Worm (Caenorhabditis elegans) whole organism, L2 larva: ENCODE measurements around the gene tba-9.

ENCODE experiments used
- ama-1 ChIP-seq: fragments of 150-350 bp; optimal IDR thresholded peaks from 2 replicates; lab custom pipeline; 2018; ENCODE audit warnings: inconsistent platforms
- egl-27 ChIP-seq: sonication (generic microtip); optimal IDR thresholded peaks from 3 replicates; lab custom pipeline; 2017; ENCODE audit warnings: missing biosample characterization, missing genetic modification reagents, missing genetic modification characterization
- elt-1 ChIP-seq: fragments of 150-350 bp; optimal IDR thresholded peaks from 2 replicates; lab custom pipeline; 2014; ENCODE audit warnings: missing biosample characterization, missing genetic modification characterization
- mbf-1 ChIP-seq: sonication (generic microtip); optimal IDR thresholded peaks from 2 replicates; lab custom pipeline; 2017; ENCODE audit warnings: missing biosample characterization, missing genetic modification characterization
- nhr-12 ChIP-seq: fragments of 150-350 bp; optimal IDR thresholded peaks from 2 replicates; lab custom pipeline; 2014; ENCODE audit warnings: missing biosample characterization, missing genetic modification characterization
- nhr-6 ChIP-seq: fragments of 150-350 bp; optimal IDR thresholded peaks from 2 replicates; lab custom pipeline; 2014; ENCODE audit warnings: missing biosample characterization, missing genetic modification characterization
- sma-3 ChIP-seq: sonication (generic microtip); optimal IDR thresholded peaks from 2 replicates; lab custom pipeline; 2016; ENCODE audit warnings: missing genetic modification reagents, missing genetic modification characterization, missing compliant biosample characterization

tba-9 gene

ce11 chrX:3304068-3304467 lies 51.5 kb downstream of the tba-9 start, which contains the start of gene F11D5.7:
Gene F11D5.7 (plus strand): TSS chrX:3304368.
- TF ChIP-seq egl-27 (tag; lab: Kevin White, UChicago) (no peak), ama-1 (lab: Kevin White, UChicago) (no peak), nhr-12 (tag; lab: Kevin White, UChicago) (no peak), elt-1 (tag; lab: Kevin White, UChicago) (no peak), mbf-1 (no peak), sma-3 (no peak), nhr-6 (no peak)
- TF ChIP-seq, all 48 proteins: peak for 0
